Worm (Caenorhabditis elegans) whole organism, young adult: Measurements from ENCODE around the gene vglu-3.

Experiments
- C06A6.2 ChIP-seq: fragments of 200-800 bp; sonication (Bioruptor generic); conservative IDR thresholded peaks from 2 replicates; pipeline ENCODE4 v1.3.6; 2022; ENCODE audit warnings: missing genetic modification characterization, missing compliant biosample characterization
- C17E4.6 ChIP-seq: fragments of 200-800 bp; sonication (Bioruptor generic); IDR thresholded peaks from 2 replicates; pipeline ENCODE4 v1.3.6; 2022; ENCODE audit warnings: missing genetic modification reagents, missing genetic modification characterization, missing compliant biosample characterization
- F57C9.4 ChIP-seq: sonication (generic microtip); optimal IDR thresholded peaks from 2 replicates; lab custom pipeline; 2017; ENCODE audit warnings: mild to moderate bottlenecking, missing genetic modification characterization, missing compliant biosample characterization
- T26A5.8 ChIP-seq: sonication (generic microtip); optimal IDR thresholded peaks from 2 replicates; lab custom pipeline; 2016; ENCODE audit warnings: missing genetic modification characterization, missing compliant biosample characterization
- Y53F4B.3 ChIP-seq: fragments of 200-800 bp; sonication (Bioruptor generic); IDR thresholded peaks from 2 replicates; pipeline ENCODE4 v1.3.6; 2022; ENCODE audit warnings: missing genetic modification reagents, missing genetic modification characterization, missing compliant biosample characterization
- Y53G8AR.9 ChIP-seq: fragments of 200-800 bp; sonication (Bioruptor generic); conservative IDR thresholded peaks from 2 replicates; pipeline ENCODE4 v1.3.6; 2022; ENCODE audit warnings: missing genetic modification reagents, missing genetic modification characterization, missing compliant biosample characterization
- Y56A3A.18 ChIP-seq: fragments of 200-800 bp; sonication (Bioruptor generic); IDR thresholded peaks from 2 replicates; pipeline ENCODE4 v1.3.6; 2022; ENCODE audit warnings: missing genetic modification reagents, missing genetic modification characterization, missing compliant biosample characterization
- Y79H2A.3 ChIP-seq: fragments of 200-800 bp; sonication (Bioruptor generic); conservative IDR thresholded peaks from 2 replicates; pipeline ENCODE4 v1.3.6; 2022; ENCODE audit warnings: missing genetic modification reagents, missing genetic modification characterization, missing compliant biosample characterization
- Y95B8A.8 ChIP-seq: fragments of 200-800 bp; sonication (Bioruptor generic); IDR thresholded peaks from 2 replicates; pipeline ENCODE4 v1.3.6; 2022; ENCODE audit warnings: missing genetic modification reagents, missing genetic modification characterization, missing compliant biosample characterization
- athp-1 ChIP-seq: sonication (generic microtip); optimal IDR thresholded peaks from 2 replicates; lab custom pipeline; 2017; ENCODE audit warnings: mild to moderate bottlenecking, missing genetic modification characterization, missing compliant biosample characterization
- cebp-1 ChIP-seq, 2 experiments: fragments of 200-800 bp in 1 of 2; sonication (Bioruptor generic) in 1 of 2; sonication (generic microtip) in 1 of 2; IDR thresholded peaks in 1 of 2; optimal IDR thresholded peaks in 1 of 2; 2 replicates each; pipeline versions ENCODE4 v1.3.6 to Lab custom; 2017 to 2022; ENCODE audit warnings: missing compliant biosample characterization in 2 of 2, missing genetic modification characterization in 2 of 2, mild to moderate bottlenecking in 1 of 2, missing genetic modification reagents in 1 of 2, moderate library complexity in 1 of 2
- cebp-2 ChIP-seq: fragments of 200-800 bp; sonication (Bioruptor generic); IDR thresholded peaks from 2 replicates; pipeline ENCODE4 v1.3.6; 2022; ENCODE audit warnings: missing genetic modification characterization, missing compliant biosample characterization
- ceh-58 ChIP-seq: fragments of 200-800 bp; sonication (Bioruptor generic); IDR thresholded peaks from 2 replicates; pipeline ENCODE4 v1.3.6; 2022; ENCODE audit warnings: missing genetic modification characterization, missing compliant biosample characterization
- dpff-1 ChIP-seq: sonication (generic microtip); optimal IDR thresholded peaks from 2 replicates; lab custom pipeline; 2017; ENCODE audit warnings: mild to moderate bottlenecking, missing genetic modification characterization, missing compliant biosample characterization
- egrh-3 ChIP-seq: fragments of 200-800 bp; sonication (Bioruptor generic); IDR thresholded peaks from 2 replicates; pipeline ENCODE4 v1.3.6; 2022; ENCODE audit warnings: missing genetic modification reagents, missing genetic modification characterization, missing compliant biosample characterization
- gei-17 ChIP-seq: fragments of 200-800 bp; sonication (Bioruptor generic); optimal IDR thresholded peaks from 2 replicates; lab custom pipeline; 2018; ENCODE audit warnings: mild to moderate bottlenecking, missing genetic modification characterization, missing compliant biosample characterization
- hrde-1 ChIP-seq: sonication (generic microtip); optimal IDR thresholded peaks from 2 replicates; lab custom pipeline; 2016; ENCODE audit warnings: missing genetic modification characterization, mild to moderate bottlenecking, missing compliant biosample characterization, moderate library complexity, missing genotype, missing genetic modification reagents, borderline replicate concordance
- hsf-1 ChIP-seq: fragments of 200-800 bp; sonication (Bioruptor generic); IDR thresholded peaks from 2 replicates; pipeline ENCODE4 v1.3.6; 2022; ENCODE audit warnings: missing genetic modification reagents, missing genetic modification characterization, missing compliant biosample characterization
- lin-26 ChIP-seq: fragments of 200-800 bp; sonication (Bioruptor generic); IDR thresholded peaks from 2 replicates; pipeline ENCODE4 v1.3.6; 2022; ENCODE audit warnings: missing genetic modification reagents, missing genetic modification characterization, missing compliant biosample characterization
- lin-40 ChIP-seq: sonication (generic microtip); optimal IDR thresholded peaks from 2 replicates; lab custom pipeline; 2016; ENCODE audit warnings: missing genetic modification characterization, mild to moderate bottlenecking, missing compliant biosample characterization, missing genotype, missing genetic modification reagents
- mcd-1 ChIP-seq: fragments of 200-800 bp; sonication (Bioruptor generic); IDR thresholded peaks from 2 replicates; pipeline ENCODE4 v1.3.6; 2022; ENCODE audit warnings: missing genetic modification reagents, missing genetic modification characterization, missing compliant biosample characterization
- mes-4 ChIP-seq: sonication (generic microtip); optimal IDR thresholded peaks from 2 replicates; lab custom pipeline; 2016; ENCODE audit warnings: missing genotype, missing genetic modification characterization, missing compliant biosample characterization
- nfya-2 ChIP-seq: fragments of 200-800 bp; sonication (Bioruptor generic); IDR thresholded peaks from 2 replicates; pipeline ENCODE4 v1.3.6; 2022; ENCODE audit warnings: missing genetic modification reagents, missing genetic modification characterization, missing compliant biosample characterization
- nfyb-1 ChIP-seq: fragments of 200-800 bp; sonication (Bioruptor generic); IDR thresholded peaks from 2 replicates; pipeline ENCODE4 v1.3.6; 2022; ENCODE audit warnings: missing genetic modification reagents, missing genetic modification characterization, missing compliant biosample characterization
- nhr-80 ChIP-seq: sonication (generic microtip); optimal IDR thresholded peaks from 2 replicates; lab custom pipeline; 2016; ENCODE audit warnings: missing genetic modification characterization, missing compliant biosample characterization
- nhr-90 ChIP-seq: sonication (generic microtip); optimal IDR thresholded peaks from 2 replicates; lab custom pipeline; 2016; ENCODE audit warnings: missing genotype, mild to moderate bottlenecking, missing genetic modification characterization, missing compliant biosample characterization
- repo-1 ChIP-seq: sonication (generic microtip); optimal IDR thresholded peaks from 2 replicates; lab custom pipeline; 2017; ENCODE audit warnings: mild to moderate bottlenecking, missing genetic modification characterization, missing compliant biosample characterization
- sdz-38 ChIP-seq: sonication (generic microtip); optimal IDR thresholded peaks from 2 replicates; lab custom pipeline; 2016; ENCODE audit warnings: missing genotype, missing genetic modification characterization, missing compliant biosample characterization
- snpc-1.1 ChIP-seq: sonication (generic microtip); optimal IDR thresholded peaks from 2 replicates; lab custom pipeline; 2017; ENCODE audit warnings: missing genetic modification characterization, mild to moderate bottlenecking, missing compliant biosample characterization, antibody characterized with exemption, moderate library complexity, missing genotype, missing genetic modification reagents; ENCODE audit not compliant: insufficient read depth
- snpc-3.4 ChIP-seq: sonication (generic microtip); optimal IDR thresholded peaks from 2 replicates; lab custom pipeline; 2017; ENCODE audit warnings: missing genetic modification characterization, mild to moderate bottlenecking, missing compliant biosample characterization, antibody characterized with exemption, moderate library complexity, missing genotype, missing genetic modification reagents
- snpc-4 ChIP-seq, 5 experiments: fragments of 150-350 bp in 1 of 5; sonication (generic microtip) in 4 of 5; optimal IDR thresholded peaks; 2 replicates each; lab custom pipeline; 2014 to 2018; ENCODE audit warnings: missing genetic modification characterization in 5 of 5, missing biosample characterization in 3 of 5, antibody characterized with exemption in 2 of 5, mild to moderate bottlenecking in 2 of 5, missing compliant biosample characterization in 2 of 5, missing genotype in 2 of 5, moderate library complexity in 2 of 5, missing genetic modification reagents in 1 of 5
- somi-1 ChIP-seq: fragments of 200-800 bp; sonication (Bioruptor generic); optimal IDR thresholded peaks from 2 replicates; lab custom pipeline; 2018; ENCODE audit warnings: mild to moderate bottlenecking, missing genetic modification characterization, missing compliant biosample characterization
- sptf-2 ChIP-seq: fragments of 200-800 bp; sonication (Bioruptor generic); optimal IDR thresholded peaks from 2 replicates; lab custom pipeline; 2018; ENCODE audit warnings: mild to moderate bottlenecking, missing genetic modification characterization, missing compliant biosample characterization
- tbp1 ChIP-seq: fragments of 200-800 bp; sonication (Bioruptor generic); optimal IDR thresholded peaks from 2 replicates; lab custom pipeline; 2018; ENCODE audit warnings: mild to moderate bottlenecking, missing genetic modification characterization, missing compliant biosample characterization
- unc-62 ChIP-seq: fragments of 150-350 bp; optimal IDR thresholded peaks from 2 replicates; lab custom pipeline; 2014; ENCODE audit warnings: missing biosample characterization, missing genetic modification reagents, missing genetic modification characterization
- ztf-18 ChIP-seq: sonication (generic microtip); optimal IDR thresholded peaks from 2 replicates; lab custom pipeline; 2016; ENCODE audit warnings: missing genotype, mild to moderate bottlenecking, missing genetic modification characterization, missing compliant biosample characterization
- ztf-26 ChIP-seq: sonication (generic microtip); optimal IDR thresholded peaks from 2 replicates; lab custom pipeline; 2017; ENCODE audit warnings: missing genetic modification characterization, missing compliant biosample characterization
- ztf-28 ChIP-seq: fragments of 200-800 bp; sonication (Bioruptor generic); IDR thresholded peaks from 2 replicates; pipeline ENCODE4 v1.3.6; 2022; ENCODE audit warnings: missing genetic modification reagents, missing genetic modification characterization, missing compliant biosample characterization
- ztf-3 ChIP-seq: fragments of 200-800 bp; sonication (Bioruptor generic); optimal IDR thresholded peaks from 2 replicates; lab custom pipeline; 2018; ENCODE audit warnings: mild to moderate bottlenecking, missing genetic modification characterization, missing compliant biosample characterization

vglu-3 gene

ce11 chrIII:10290541-10290940 lies 9.6 kb upstream of the vglu-3 start:
- TF ChIP-seq egrh-3 (GFP tag; lab: Robert Waterston, UW) (no peak), ztf-26 (tag; lab: Kevin White, UChicago) (peak; percentile 24), ceh-58 (no peak), C17E4.6 (no peak), Y79H2A.3 (GFP tag; lab: Robert Waterston, UW) (no peak), Y53F4B.3 (GFP tag; lab: Robert Waterston, UW) (no peak), somi-1 (peak; percentile 57), gei-17 (GFP tag; lab: Kevin White, UChicago) (no peak), ztf-3 (no peak), sptf-2 (GFP tag; lab: Kevin White, UChicago) (no peak), ztf-18 (tag; lab: Kevin White, UChicago) (no peak), tbp1 (GFP tag; lab: Kevin White, UChicago) (no peak), T26A5.8 (no peak), athp-1 (tag; lab: Kevin White, UChicago) (no peak)

ce11 chrIII:10293362-10293761 lies 6.8 kb upstream of the vglu-3 start:
- no peak for TF ChIP-seq nhr-90 (tag; lab: Kevin White, UChicago)
- no peak for TF ChIP-seq cebp-1 (GFP tag; IDR thresholded peaks at IDR 0.05; lab: Robert Waterston, UW)
- TF ChIP-seq cebp-1 (tag; optimal IDR thresholded peaks at IDR 0.05; lab: Kevin White, UChicago) = no peak
- no peak for TF ChIP-seq sdz-38 (tag; lab: Kevin White, UChicago)
- no peak for TF ChIP-seq mes-4 (tag; lab: Kevin White, UChicago)
- TF ChIP-seq lin-40 = peak; percentile 3
- TF ChIP-seq mcd-1 (GFP tag; lab: Robert Waterston, UW) = no peak
- TF ChIP-seq nfya-2 (GFP tag; lab: Robert Waterston, UW) = no peak
- TF ChIP-seq gei-17 (GFP tag; lab: Kevin White, UChicago) = no peak
- TF ChIP-seq Y53F4B.3 (GFP tag; lab: Robert Waterston, UW) = no peak
- 0 out of 2 replicates have a peak, but pooled peaks have one; percentile 8 for TF ChIP-seq lin-26 (GFP tag; lab: Robert Waterston, UW)
- no peak for TF ChIP-seq dpff-1
- TF ChIP-seq hrde-1 (tag; lab: Kevin White, UChicago) = no peak
- no peak for TF ChIP-seq snpc-4 (GFP tag; optimal IDR thresholded peaks at IDR 0.05; lab: Kevin White, UChicago)
- peak in 1 of 4 experiments; percentile 23 for TF ChIP-seq snpc-4 (tag; optimal IDR thresholded peaks at IDR 0.05; lab: Kevin White, UChicago)
- TF ChIP-seq Y53G8AR.9 (GFP tag; lab: Robert Waterston, UW) = no peak
- TF ChIP-seq Y95B8A.8 (GFP tag; lab: Robert Waterston, UW) = no peak
- TF ChIP-seq snpc-3.4 (tag; lab: Kevin White, UChicago) = no peak
- TF ChIP-seq repo-1 (tag; lab: Kevin White, UChicago) = no peak
- TF ChIP-seq, all 124 proteins: peak for 3

ce11 chrIII:10293946-10294345 lies 6.2 kb upstream of the vglu-3 start:
- no peak for TF ChIP-seq lin-40
- no peak for TF ChIP-seq unc-62 (GFP tag; lab: Kevin White, UChicago)
- no peak for TF ChIP-seq ztf-28 (GFP tag; lab: Robert Waterston, UW)
- TF ChIP-seq hsf-1 = no peak
- no peak for TF ChIP-seq F57C9.4 (tag; lab: Kevin White, UChicago)
- TF ChIP-seq Y56A3A.18 (GFP tag; lab: Robert Waterston, UW) = no peak
- TF ChIP-seq mcd-1 (GFP tag; lab: Robert Waterston, UW) = no peak
- no peak for TF ChIP-seq C06A6.2 (GFP tag; lab: Robert Waterston, UW)
- no peak for TF ChIP-seq snpc-1.1 (tag; lab: Kevin White, UChicago)
- no peak for TF ChIP-seq Y53F4B.3 (GFP tag; lab: Robert Waterston, UW)
- no peak for TF ChIP-seq ceh-58
- no peak for TF ChIP-seq nfyb-1 (GFP tag; lab: Robert Waterston, UW)
- no peak for TF ChIP-seq cebp-2 (GFP tag; lab: Robert Waterston, UW)
- TF ChIP-seq somi-1 = no peak
- TF ChIP-seq sptf-2 (GFP tag; lab: Kevin White, UChicago) = no peak
- no peak for TF ChIP-seq nhr-80 (tag; lab: Kevin White, UChicago)
